Fruit fly (Drosophila melanogaster) whole organism, embryonic: ENCODE results near the gene NANS.

Experiments
- CG10979 ChIP-seq: fragments of 200-800 bp; sonication (Bioruptor generic); optimal IDR thresholded peaks from 2 replicates; lab custom pipeline; 2018; ENCODE audit warnings: missing biosample characterization, mild to moderate bottlenecking, missing genetic modification characterization, moderate library complexity
- CG11085 ChIP-seq: fragments of 200-800 bp; sonication (Bioruptor generic); IDR thresholded peaks from 2 replicates; pipeline ENCODE4 v1.3.6; 2022; ENCODE audit warnings: missing biosample characterization, missing genetic modification characterization
- CG11247 ChIP-seq: fragments of 200-800 bp; sonication (Bioruptor generic); IDR thresholded peaks from 2 replicates; pipeline ENCODE4 v1.3.6; 2022; ENCODE audit warnings: missing biosample characterization, missing genetic modification characterization
- CG12104 ChIP-seq: fragments of 200-800 bp; sonication (Bioruptor generic); optimal IDR thresholded peaks from 3 replicates; lab custom pipeline; 2016; ENCODE audit warnings: missing biosample characterization, missing genetic modification characterization
- CG12942 ChIP-seq: fragments of 200-800 bp; sonication (Bioruptor generic); optimal IDR thresholded peaks from 3 replicates; lab custom pipeline; 2016; ENCODE audit warnings: missing biosample characterization, missing genetic modification characterization
- CG14050 ChIP-seq: fragments of 200-800 bp; sonication (Bioruptor generic); IDR thresholded peaks from 3 replicates; pipeline ENCODE4 v1.3.6; 2022; ENCODE audit warnings: missing biosample characterization, missing genetic modification characterization
- CG14441 ChIP-seq: fragments of 200-800 bp; sonication (Bioruptor generic); IDR thresholded peaks from 2 replicates; pipeline ENCODE4 v1.3.6; 2022; ENCODE audit warnings: missing biosample characterization, missing genetic modification characterization
- CG15073 ChIP-seq: fragments of 200-800 bp; sonication (Bioruptor generic); optimal IDR thresholded peaks from 2 replicates; lab custom pipeline; 2016; ENCODE audit warnings: missing biosample characterization, missing genetic modification characterization
- CG17385 ChIP-seq: fragments of 200-800 bp; sonication (Bioruptor generic); optimal IDR thresholded peaks from 3 replicates; lab custom pipeline; 2018; ENCODE audit warnings: missing biosample characterization, mild to moderate bottlenecking, missing genetic modification characterization
- CG18011 ChIP-seq: fragments of 200-800 bp; sonication (Bioruptor generic); optimal IDR thresholded peaks from 2 replicates; lab custom pipeline; 2017; ENCODE audit warnings: missing biosample characterization, missing genetic modification characterization, mild to moderate bottlenecking, moderate library complexity, missing genotype
- CG18619 ChIP-seq: fragments of 200-800 bp; sonication (Bioruptor generic); optimal IDR thresholded peaks from 3 replicates; lab custom pipeline; 2017; ENCODE audit warnings: missing biosample characterization, mild to moderate bottlenecking, missing genetic modification characterization
- CG18764 ChIP-seq: fragments of 200-800 bp; sonication (Bioruptor generic); optimal IDR thresholded peaks from 3 replicates; lab custom pipeline; 2016; ENCODE audit warnings: missing biosample characterization, missing genetic modification characterization
- CG2120 ChIP-seq: fragments of 200-800 bp; sonication (Bioruptor generic); optimal IDR thresholded peaks from 3 replicates; lab custom pipeline; 2016; ENCODE audit warnings: missing biosample characterization, missing genetic modification characterization
- CG2199 ChIP-seq: fragments of 200-800 bp; sonication (Bioruptor generic); IDR thresholded peaks from 3 replicates; pipeline ENCODE4 v1.3.6; 2022; ENCODE audit warnings: missing biosample characterization, missing genetic modification characterization
- CG31441 ChIP-seq: fragments of 200-800 bp; sonication (Bioruptor generic); IDR thresholded peaks from 2 replicates; pipeline ENCODE4 v1.3.6; 2022; ENCODE audit warnings: missing biosample characterization, missing genetic modification characterization
- CG3281 ChIP-seq: fragments of 200-800 bp; sonication (Bioruptor generic); optimal IDR thresholded peaks from 3 replicates; lab custom pipeline; 2017; ENCODE audit warnings: missing biosample characterization, mild to moderate bottlenecking, missing genetic modification characterization
- CG3726 ChIP-seq: fragments of 200-800 bp; sonication (Bioruptor generic); IDR thresholded peaks from 3 replicates; pipeline ENCODE4, ENCODE4 v1.3.6; 2022; ENCODE audit warnings: missing biosample characterization, missing genetic modification characterization
- CG3995 ChIP-seq: fragments of 200-800 bp; sonication (Bioruptor generic); optimal IDR thresholded peaks from 3 replicates; lab custom pipeline; 2016; ENCODE audit warnings: missing biosample characterization, missing genetic modification characterization
- CG4617 ChIP-seq: fragments of 200-800 bp; sonication (Bioruptor generic); optimal IDR thresholded peaks from 3 replicates; lab custom pipeline; 2016; ENCODE audit warnings: missing biosample characterization, missing genetic modification characterization, borderline replicate concordance
- CG4730 ChIP-seq: fragments of 200-800 bp; sonication (Bioruptor generic); IDR thresholded peaks from 2 replicates; pipeline ENCODE4 v1.3.6; 2022; ENCODE audit warnings: missing biosample characterization, missing genetic modification characterization
- CG6654 ChIP-seq: fragments of 200-800 bp; sonication (Bioruptor generic); optimal IDR thresholded peaks from 2 replicates; lab custom pipeline; 2017; ENCODE audit warnings: missing biosample characterization, mild to moderate bottlenecking, missing genetic modification characterization
- CG7357 ChIP-seq: fragments of 200-800 bp; sonication (Bioruptor generic); IDR thresholded peaks from 3 replicates; pipeline ENCODE4 v1.3.6; 2022; ENCODE audit warnings: missing biosample characterization, missing genetic modification characterization
- CG7963 ChIP-seq: fragments of 200-800 bp; sonication (Bioruptor generic); IDR thresholded peaks from 3 replicates; pipeline ENCODE4 v1.3.6; 2022; ENCODE audit warnings: missing biosample characterization, missing genetic modification characterization; ENCODE audit not compliant: partially characterized antibody
- CG8290 ChIP-seq, 3 experiments: fragments of 200-800 bp; sonication (Bioruptor generic); optimal IDR thresholded peaks; 2 replicates each; lab custom pipeline; 2016 to 2019; ENCODE audit warnings: missing biosample characterization in 3 of 3, missing genetic modification characterization in 3 of 3, mild to moderate bottlenecking in 2 of 3, moderate library complexity in 1 of 3
- CG8478 ChIP-seq: fragments of >200 bp; optimal IDR thresholded peaks from 2 replicates; lab custom pipeline; 2018
- CG8924 ChIP-seq: fragments of 200-800 bp; optimal IDR thresholded peaks from 3 replicates; lab custom pipeline; 2019; ENCODE audit warnings: missing biosample characterization, mild to moderate bottlenecking, missing genetic modification characterization, moderate library complexity
- CG9609 ChIP-seq: fragments of 200-800 bp; sonication (Bioruptor generic); optimal IDR thresholded peaks from 3 replicates; lab custom pipeline; 2016; ENCODE audit warnings: missing biosample characterization, missing genetic modification characterization
- CG9817 ChIP-seq: fragments of 200-800 bp; sonication (Bioruptor generic); optimal IDR thresholded peaks from 2 replicates; lab custom pipeline; 2018; ENCODE audit warnings: missing biosample characterization, mild to moderate bottlenecking, missing genetic modification characterization, moderate library complexity
- CG9932 ChIP-seq: fragments of 200-800 bp; sonication (Bioruptor generic); IDR thresholded peaks from 2 replicates; pipeline ENCODE4 v1.3.6; 2022; ENCODE audit warnings: missing biosample characterization, missing genetic modification characterization
- Deaf1 ChIP-seq: fragments of 200-800 bp; optimal IDR thresholded peaks from 3 replicates; lab custom pipeline; 2019; ENCODE audit warnings: missing biosample characterization, mild to moderate bottlenecking, missing genetic modification characterization, moderate library complexity
- Drgx ChIP-seq: fragments of 200-800 bp; sonication (Bioruptor generic); IDR thresholded peaks from 2 replicates; pipeline ENCODE4 v1.3.6; 2022; ENCODE audit warnings: missing biosample characterization, missing genetic modification characterization
- Ets65A ChIP-seq: fragments of 200-800 bp; sonication (Bioruptor generic); peaks from one replicate; lab custom pipeline; 2016; ENCODE audit warnings: missing biosample characterization, missing genetic modification characterization
- Gsc ChIP-seq: fragments of 200-800 bp; sonication (Bioruptor generic); IDR thresholded peaks from 2 replicates; pipeline ENCODE4 v1.3.6; 2022; ENCODE audit warnings: missing biosample characterization, missing genetic modification characterization
- Med ChIP-seq: fragments of 200-800 bp; sonication (Bioruptor generic); peaks from one replicate; lab custom pipeline; 2016; ENCODE audit warnings: missing biosample characterization, missing genetic modification characterization, mild to moderate bottlenecking, inconsistent platforms, moderate library complexity
- Poxn ChIP-seq: fragments of 200-800 bp; sonication (Bioruptor generic); IDR thresholded peaks from 2 replicates; pipeline ENCODE4 v1.3.6; 2022; ENCODE audit warnings: missing biosample characterization, missing genetic modification characterization
- Rfx ChIP-seq: fragments of 200-800 bp; sonication (Bioruptor generic); IDR thresholded peaks from 2 replicates; pipeline ENCODE4 v1.3.6; 2022; ENCODE audit warnings: missing biosample characterization, missing genetic modification characterization
- Six4 ChIP-seq: fragments of 200-800 bp; sonication (Bioruptor generic); optimal IDR thresholded peaks from 2 replicates; lab custom pipeline; 2016; ENCODE audit warnings: missing biosample characterization, missing genetic modification characterization
- Sox100B ChIP-seq: fragments of 200-800 bp; sonication (Bioruptor generic); optimal IDR thresholded peaks from 3 replicates; lab custom pipeline; 2018; ENCODE audit warnings: missing biosample characterization, mild to moderate bottlenecking, missing genetic modification characterization
- Tbp ChIP-seq: fragments of >200 bp; optimal IDR thresholded peaks from 2 replicates; lab custom pipeline; 2018; ENCODE audit warnings: missing biosample characterization, missing genetic modification characterization
- ara ChIP-seq: fragments of 200-800 bp; sonication (Bioruptor generic); IDR thresholded peaks from 2 replicates; pipeline ENCODE4 v1.3.6; 2022; ENCODE audit warnings: missing biosample characterization, missing genetic modification characterization
- bowl ChIP-seq: fragments of 200-800 bp; sonication (Bioruptor generic); IDR thresholded peaks from 2 replicates; pipeline ENCODE4 v1.3.6; 2022; ENCODE audit warnings: missing biosample characterization, missing genetic modification characterization
- ci ChIP-seq: fragments of 200-800 bp; sonication (Bioruptor generic); IDR thresholded peaks from 3 replicates; pipeline ENCODE4 v1.3.6; 2022; ENCODE audit warnings: missing biosample characterization, missing genetic modification characterization
- da ChIP-seq: fragments of 200-800 bp; sonication (Bioruptor generic); optimal IDR thresholded peaks from 2 replicates; lab custom pipeline; 2016; ENCODE audit warnings: missing biosample characterization, missing genetic modification characterization
- disco-r ChIP-seq: fragments of 200-800 bp; sonication (Bioruptor generic); optimal IDR thresholded peaks from 2 replicates; lab custom pipeline; 2016; ENCODE audit warnings: missing biosample characterization, missing genetic modification characterization
- grau ChIP-seq: fragments of 200-800 bp; optimal IDR thresholded peaks from 3 replicates; lab custom pipeline; 2019; ENCODE audit warnings: missing biosample characterization, mild to moderate bottlenecking, missing genetic modification characterization, moderate library complexity
- insv ChIP-seq, 2 experiments: fragments of 200-800 bp; sonication (Bioruptor generic); optimal IDR thresholded peaks; 3 replicates each; lab custom pipeline; 2016 to 2018; ENCODE audit warnings: missing biosample characterization in 2 of 2, missing genetic modification characterization in 2 of 2
- nau ChIP-seq: fragments of 200-800 bp; sonication (Bioruptor generic); optimal IDR thresholded peaks from 3 replicates; lab custom pipeline; 2017; ENCODE audit warnings: missing biosample characterization, mild to moderate bottlenecking, missing genetic modification characterization, missing genetic modification reagents
- otp ChIP-seq: fragments of 200-800 bp; sonication (Bioruptor generic); IDR thresholded peaks from 3 replicates; pipeline ENCODE4, ENCODE4 v1.3.6; 2022; ENCODE audit warnings: missing biosample characterization, missing genetic modification characterization
- ro ChIP-seq: fragments of 200-800 bp; sonication (Bioruptor generic); IDR thresholded peaks from 2 replicates; pipeline ENCODE4 v1.3.6; 2022; ENCODE audit warnings: missing biosample characterization, missing genetic modification characterization
- salm ChIP-seq: fragments of 200-800 bp; sonication (Bioruptor generic); optimal IDR thresholded peaks from 2 replicates; lab custom pipeline; 2018; ENCODE audit warnings: missing biosample characterization, mild to moderate bottlenecking, missing genetic modification characterization
- sr ChIP-seq: fragments of 200-800 bp; sonication (Bioruptor generic); IDR thresholded peaks from 3 replicates; pipeline ENCODE4 v1.3.6; 2022; ENCODE audit warnings: missing biosample characterization, missing genetic modification characterization
- tx ChIP-seq: fragments of 200-800 bp; sonication (Bioruptor generic); optimal IDR thresholded peaks from 2 replicates; lab custom pipeline; 2016; ENCODE audit warnings: missing biosample characterization, missing genetic modification characterization

NANS gene

dm6 chr3R:12402935-12403334 lies 23.4 kb upstream of the NANS start (continued):
- peak; percentile 95 for TF ChIP-seq otp (GFP tag; lab: Robert Waterston, UW)
- peak; percentile 99 for TF ChIP-seq Six4 (GFP tag; lab: Kevin White, UChicago)
- peak; percentile 96 for TF ChIP-seq CG17385 (GFP tag; lab: Kevin White, UChicago)
- TF ChIP-seq CG14050, result peak; percentile 96
- peak; percentile 84 for TF ChIP-seq CG4617
- peak; percentile 96 for TF ChIP-seq CG8290 (GFP tag; optimal IDR thresholded peaks at IDR 0.05; lab: Kevin White, UChicago)
- peak; percentile 95 to 97 for TF ChIP-seq CG8290 (tag; optimal IDR thresholded peaks at IDR 0.05; lab: Kevin White, UChicago)
- TF ChIP-seq disco-r (GFP tag; lab: Kevin White, UChicago), result peak; percentile 86
- TF ChIP-seq CG12104 (GFP tag; lab: Kevin White, UChicago), result peak; percentile 98
- peak; percentile 99 for TF ChIP-seq ci (GFP tag; lab: Robert Waterston, UW)
- peak; percentile 95 for TF ChIP-seq CG2120 (GFP tag; lab: Kevin White, UChicago)
- TF ChIP-seq CG8478 (lab: Kevin White, UChicago), result no peak
- peak; percentile 99 for TF ChIP-seq nau (GFP tag; lab: Kevin White, UChicago)
- peak; percentile 88 for TF ChIP-seq CG11085
- peak; percentile 94 for TF ChIP-seq CG2199 (GFP tag; lab: Robert Waterston, UW)
- peak; percentile 98 for TF ChIP-seq grau
- peak; percentile 99 for TF ChIP-seq CG10979
- peak; percentile 97 for TF ChIP-seq CG3281
- no peak; the same call in 1 of the 2 replicates for TF ChIP-seq CG9932
- TF ChIP-seq CG18011, result peak; percentile 84
- TF ChIP-seq CG7963 (GFP tag; lab: Robert Waterston, UW), result no peak
- TF ChIP-seq CG4730 (GFP tag; lab: Robert Waterston, UW), result peak; percentile 86
- TF ChIP-seq tx (GFP tag; lab: Kevin White, UChicago), result peak; percentile 84
- TF ChIP-seq bowl, result peak; percentile 95
- TF ChIP-seq Ets65A (GFP tag; lab: Kevin White, UChicago), result peak; percentile 98
- peak; percentile 54 for TF ChIP-seq Poxn (GFP tag; lab: Robert Waterston, UW)
- peak; percentile 95 for TF ChIP-seq CG14441
- peak; percentile 93 for TF ChIP-seq Drgx (GFP tag; lab: Robert Waterston, UW)
- peak; percentile 97 for TF ChIP-seq CG9817 (tag; lab: Kevin White, UChicago)
- peak; percentile 94 for TF ChIP-seq CG18619 (GFP tag; lab: Kevin White, UChicago)
- peak; percentile 63 for TF ChIP-seq ro
- peak; percentile 22 to 79 for TF ChIP-seq insv (GFP tag; optimal IDR thresholded peaks at IDR 0.05; lab: Kevin White, UChicago)
- peak; percentile 69 for TF ChIP-seq CG7357
- TF ChIP-seq sr (GFP tag; lab: Robert Waterston, UW), result peak; percentile 83
- TF ChIP-seq Gsc (GFP tag; lab: Robert Waterston, UW), result no peak
- peak; percentile 89 for TF ChIP-seq CG3995
- peak; percentile 98 for TF ChIP-seq salm
- peak; percentile 99 for TF ChIP-seq Med (GFP tag; lab: Kevin White, UChicago)
- peak; percentile 90 for TF ChIP-seq CG11247 (GFP tag; lab: Robert Waterston, UW)
- peak; percentile 99 for TF ChIP-seq CG8924
- TF ChIP-seq Rfx (GFP tag; lab: Robert Waterston, UW), result peak; percentile 97
- TF ChIP-seq CG9609 (GFP tag; lab: Kevin White, UChicago), result peak; percentile 91
- peak; percentile 98 for TF ChIP-seq Sox100B (GFP tag; lab: Kevin White, UChicago)
- peak; percentile 94 for TF ChIP-seq CG18764 (GFP tag; lab: Kevin White, UChicago)
- peak; percentile 85 for TF ChIP-seq da (GFP tag; lab: Kevin White, UChicago)
- TF ChIP-seq CG3726 (GFP tag; lab: Robert Waterston, UW), result peak; percentile 89
- TF ChIP-seq CG31441 (GFP tag; lab: Robert Waterston, UW), result peak; percentile 99
- TF ChIP-seq CG6654, result peak; percentile 94
- peak; percentile 99 for TF ChIP-seq ara (GFP tag; lab: Robert Waterston, UW)
- TF ChIP-seq CG15073 (GFP tag; lab: Kevin White, UChicago), result peak; percentile 76
- peak; percentile 92 for TF ChIP-seq CG12942 (GFP tag; lab: Kevin White, UChicago)
- no peak for TF ChIP-seq Tbp (GFP tag; lab: Kevin White, UChicago)
- TF ChIP-seq Deaf1 (tag; lab: Kevin White, UChicago), result peak; percentile 91
